Worm (Caenorhabditis elegans) whole organism, L3 larva: ENCODE measurements around the gene F44F4.3.

ENCODE experiments used
- R02D3.7 ChIP-seq: fragments of 150-350 bp; optimal IDR thresholded peaks from 2 replicates; lab custom pipeline; 2014; ENCODE audit warnings: missing biosample characterization, missing genetic modification characterization
- ZK546.5 ChIP-seq: sonication (generic microtip); optimal IDR thresholded peaks from 2 replicates; lab custom pipeline; 2017; ENCODE audit warnings: missing biosample characterization, missing genetic modification characterization
- aly-2 ChIP-seq: fragments of 150-350 bp; optimal IDR thresholded peaks from 2 replicates; lab custom pipeline; 2014; ENCODE audit warnings: missing biosample characterization, missing genetic modification characterization
- ama-1 ChIP-seq: fragments of 150-350 bp; optimal IDR thresholded peaks from 2 replicates; lab custom pipeline; 2018
- ceh-16 ChIP-seq: sonication (generic microtip); optimal IDR thresholded peaks from 2 replicates; lab custom pipeline; 2017; ENCODE audit warnings: missing biosample characterization, missing genetic modification characterization
- ceh-28 ChIP-seq: fragments of 150-350 bp; optimal IDR thresholded peaks from 2 replicates; lab custom pipeline; 2014; ENCODE audit warnings: missing biosample characterization, missing genetic modification reagents, missing genetic modification characterization
- ceh-82 ChIP-seq: fragments of 150-350 bp; optimal IDR thresholded peaks from 2 replicates; lab custom pipeline; 2014; ENCODE audit warnings: missing biosample characterization, missing genetic modification characterization
- ceh-9 ChIP-seq: sonication (generic microtip); optimal IDR thresholded peaks from 2 replicates; lab custom pipeline; 2018; ENCODE audit warnings: missing biosample characterization, missing genetic modification characterization
- daf-12 ChIP-seq: fragments of 150-350 bp; optimal IDR thresholded peaks from 2 replicates; lab custom pipeline; 2014; ENCODE audit warnings: missing biosample characterization, missing genetic modification reagents, missing genetic modification characterization
- egl-27 ChIP-seq: sonication (generic microtip); optimal IDR thresholded peaks from 4 replicates; lab custom pipeline; 2017; ENCODE audit warnings: missing biosample characterization, missing genetic modification reagents, missing genetic modification characterization
- egl-5 ChIP-seq: fragments of 150-350 bp; optimal IDR thresholded peaks from 2 replicates; lab custom pipeline; 2017; ENCODE audit warnings: missing biosample characterization, missing genetic modification reagents, missing genetic modification characterization, inconsistent platforms
- elt-1 ChIP-seq: fragments of 150-350 bp; optimal IDR thresholded peaks from 2 replicates; lab custom pipeline; 2014; ENCODE audit warnings: missing biosample characterization, missing genetic modification characterization
- elt-2 ChIP-seq: sonication (generic microtip); optimal IDR thresholded peaks from 2 replicates; lab custom pipeline; 2016; ENCODE audit warnings: missing genetic modification reagents, mild to moderate bottlenecking, missing genetic modification characterization, missing compliant biosample characterization
- elt-3 ChIP-seq, 3 experiments: fragments of 150-350 bp in 1 of 3; sonication (generic microtip) in 2 of 3; optimal IDR thresholded peaks; 2 replicates in 2 of 3; 4 replicates in 1 of 3; lab custom pipeline; 2014 to 2017; ENCODE audit warnings: missing biosample characterization in 3 of 3, missing genetic modification characterization in 3 of 3
- eor-1 ChIP-seq, 2 experiments: fragments of 150-350 bp; optimal IDR thresholded peaks; 2 replicates each; lab custom pipeline; 2014 to 2018; ENCODE audit warnings: missing biosample characterization in 2 of 2, missing genetic modification characterization in 2 of 2
- fkh-10 ChIP-seq: sonication (generic microtip); optimal IDR thresholded peaks from 2 replicates; lab custom pipeline; 2017; ENCODE audit warnings: missing biosample characterization, missing genetic modification reagents, missing genetic modification characterization
- fkh-2 ChIP-seq: fragments of 150-350 bp; optimal IDR thresholded peaks from 2 replicates; lab custom pipeline; 2014; ENCODE audit warnings: missing biosample characterization, missing genetic modification reagents, missing genetic modification characterization
- fos-1 ChIP-seq: fragments of 150-350 bp; optimal IDR thresholded peaks from 2 replicates; lab custom pipeline; 2014; ENCODE audit warnings: missing biosample characterization, missing genetic modification characterization
- hmg-11 ChIP-seq: sonication (generic microtip); optimal IDR thresholded peaks from 2 replicates; lab custom pipeline; 2016; ENCODE audit warnings: missing genetic modification characterization, missing compliant biosample characterization
- jun-1 ChIP-seq: fragments of 150-350 bp; optimal IDR thresholded peaks from 2 replicates; lab custom pipeline; 2014; ENCODE audit warnings: missing biosample characterization, missing genetic modification reagents, missing genetic modification characterization
- lin-15B ChIP-seq: fragments of 150-350 bp; optimal IDR thresholded peaks from 2 replicates; lab custom pipeline; 2014; ENCODE audit warnings: missing biosample characterization, missing genetic modification characterization
- lin-39 ChIP-seq: fragments of 150-350 bp; optimal IDR thresholded peaks from 2 replicates; lab custom pipeline; 2018; ENCODE audit warnings: missing biosample characterization, missing genetic modification reagents, missing genetic modification characterization
- lsy-12 ChIP-seq: sonication (generic microtip); optimal IDR thresholded peaks from 2 replicates; lab custom pipeline; 2016; ENCODE audit warnings: mild to moderate bottlenecking, missing genetic modification characterization, missing compliant biosample characterization
- mdl-1 ChIP-seq: fragments of 150-350 bp; optimal IDR thresholded peaks from 2 replicates; lab custom pipeline; 2014; ENCODE audit warnings: missing biosample characterization, missing genetic modification characterization
- mml-1 ChIP-seq: fragments of 150-350 bp; sonication (generic microtip); optimal IDR thresholded peaks from 3 replicates; lab custom pipeline; 2014; ENCODE audit warnings: missing biosample characterization, missing genetic modification characterization
- nfya-1 ChIP-seq: sonication (generic microtip); optimal IDR thresholded peaks from 2 replicates; lab custom pipeline; 2017; ENCODE audit warnings: missing genetic modification characterization, mild to moderate bottlenecking, missing compliant biosample characterization, antibody characterized with exemption, moderate library complexity; ENCODE audit not compliant: insufficient read depth
- nhr-11 ChIP-seq: fragments of 150-350 bp; optimal IDR thresholded peaks from 2 replicates; lab custom pipeline; 2014; ENCODE audit warnings: missing biosample characterization, missing genetic modification characterization
- nhr-12 ChIP-seq: fragments of 150-350 bp; optimal IDR thresholded peaks from 2 replicates; lab custom pipeline; 2014; ENCODE audit warnings: missing biosample characterization, missing genetic modification characterization
- nhr-23 ChIP-seq: fragments of 150-350 bp; optimal IDR thresholded peaks from 2 replicates; lab custom pipeline; 2014; ENCODE audit warnings: missing biosample characterization, missing genetic modification reagents, missing genetic modification characterization
- nhr-237 ChIP-seq: fragments of 150-350 bp; optimal IDR thresholded peaks from 2 replicates; lab custom pipeline; 2014; ENCODE audit warnings: missing biosample characterization, missing genetic modification characterization
- nhr-25 ChIP-seq: sonication (generic microtip); optimal IDR thresholded peaks from 2 replicates; lab custom pipeline; 2017; ENCODE audit warnings: missing biosample characterization, missing genetic modification characterization
- nhr-28 ChIP-seq: fragments of 150-350 bp; optimal IDR thresholded peaks from 2 replicates; lab custom pipeline; 2014; ENCODE audit warnings: missing biosample characterization, missing genetic modification characterization
- nhr-43 ChIP-seq: sonication (generic microtip); optimal IDR thresholded peaks from 2 replicates; lab custom pipeline; 2016; ENCODE audit warnings: mild to moderate bottlenecking, missing genetic modification characterization, missing compliant biosample characterization; ENCODE audit not compliant: poor library complexity, severe bottlenecking
- nhr-67 ChIP-seq: fragments of 150-350 bp; optimal IDR thresholded peaks from 2 replicates; lab custom pipeline; 2014; ENCODE audit warnings: missing biosample characterization, missing genetic modification characterization
- nhr-76 ChIP-seq: fragments of 150-350 bp; sonication (generic microtip); optimal IDR thresholded peaks from 5 replicates; lab custom pipeline; 2014; ENCODE audit warnings: missing biosample characterization, missing genetic modification characterization
- nhr-77 ChIP-seq: fragments of 150-350 bp; optimal IDR thresholded peaks from 2 replicates; lab custom pipeline; 2014; ENCODE audit warnings: missing biosample characterization, missing genetic modification characterization
- pha-4 ChIP-seq: fragments of 150-350 bp; optimal IDR thresholded peaks from 2 replicates; lab custom pipeline; 2014; ENCODE audit warnings: missing biosample characterization, missing genetic modification reagents, missing genetic modification characterization
- pqm-1 ChIP-seq: fragments of 150-350 bp; optimal IDR thresholded peaks from 2 replicates; lab custom pipeline; 2017; ENCODE audit warnings: missing biosample characterization, missing genetic modification characterization, inconsistent platforms
- sea-2 ChIP-seq: fragments of 150-350 bp; sonication (generic microtip); optimal IDR thresholded peaks from 4 replicates; lab custom pipeline; 2014; ENCODE audit warnings: missing biosample characterization, missing genetic modification reagents, missing genetic modification characterization
- skn-1 ChIP-seq: fragments of 150-350 bp; optimal IDR thresholded peaks from 2 replicates; lab custom pipeline; 2014; ENCODE audit warnings: missing biosample characterization, missing genetic modification characterization
- snpc-4 ChIP-seq: fragments of 150-350 bp; optimal IDR thresholded peaks from 2 replicates; lab custom pipeline; 2014; ENCODE audit warnings: missing biosample characterization, missing genetic modification characterization
- tbx-2 ChIP-seq: sonication (generic microtip); optimal IDR thresholded peaks from 2 replicates; lab custom pipeline; 2016; ENCODE audit warnings: mild to moderate bottlenecking, missing genetic modification characterization, missing compliant biosample characterization
- unc-39 ChIP-seq: sonication (generic microtip); optimal IDR thresholded peaks from 4 replicates; lab custom pipeline; 2017; ENCODE audit warnings: missing biosample characterization, missing genetic modification characterization
- unc-62 ChIP-seq: fragments of 150-350 bp; sonication (generic microtip); optimal IDR thresholded peaks from 4 replicates; lab custom pipeline; 2014; ENCODE audit warnings: missing biosample characterization, missing genetic modification reagents, missing genetic modification characterization
- zag-1 ChIP-seq: fragments of 150-350 bp; optimal IDR thresholded peaks from 2 replicates; lab custom pipeline; 2014; ENCODE audit warnings: missing biosample characterization, missing genetic modification characterization
- ztf-11 ChIP-seq: fragments of 150-350 bp; optimal IDR thresholded peaks from 2 replicates; lab custom pipeline; 2014; ENCODE audit warnings: missing biosample characterization, missing genetic modification characterization
- ztf-4 ChIP-seq: fragments of 150-350 bp; optimal IDR thresholded peaks from 2 replicates; lab custom pipeline; 2014; ENCODE audit warnings: missing biosample characterization, missing genetic modification characterization

F44F4.3 gene

ce11 chrII:10852880-10853279, 32.8 kb downstream of the F44F4.3 start:
- TF ChIP-seq nhr-67 (no peak), nhr-76 (tag; lab: Kevin White, UChicago) (no peak), jun-1 (no peak), sea-2 (GFP tag; lab: Kevin White, UChicago) (no peak), aly-2 (no peak), nhr-77 (tag; lab: Kevin White, UChicago) (no peak), ceh-28 (tag; lab: Kevin White, UChicago) (no peak), nfya-1 (tag; lab: Kevin White, UChicago) (no peak), mml-1 (tag; lab: Kevin White, UChicago) (no peak), ztf-11 (no peak), ZK546.5 (tag; lab: Kevin White, UChicago) (no peak), elt-1 (tag; lab: Kevin White, UChicago) (no peak), nhr-25 (tag; lab: Kevin White, UChicago) (no peak), snpc-4 (no peak), pha-4 (tag; lab: Kevin White, UChicago) (no peak), eor-1 (tag; optimal IDR thresholded peaks at IDR 0.05; lab: Kevin White, UChicago) (no peak), egl-5 (tag; lab: Kevin White, UChicago) (no peak), nhr-237 (no peak)

- TF ChIP-seq ama-1 (no peak), tbx-2 (tag; lab: Kevin White, UChicago) (peak; percentile 10), nhr-77 (tag; lab: Kevin White, UChicago) (no peak), unc-62 (peak; percentile 98), aly-2 (no peak), mml-1 (tag; lab: Kevin White, UChicago) (no peak), lin-15B (tag; lab: Kevin White, UChicago) (peak; percentile 24), nhr-237 (no peak), unc-39 (tag; lab: Kevin White, UChicago) (no peak), jun-1 (peak; percentile 67), nhr-23 (tag; lab: Kevin White, UChicago) (peak; percentile 70), fkh-2 (tag; lab: Kevin White, UChicago) (no peak), nhr-76 (tag; lab: Kevin White, UChicago) (no peak), hmg-11 (peak; percentile 64), fos-1 (tag; lab: Kevin White, UChicago) (no peak), elt-3 (tag; optimal IDR thresholded peaks at IDR 0.05; lab: Kevin White, UChicago) (no peak), elt-2 (peak; percentile 83), ztf-4 (tag; lab: Kevin White, UChicago) (peak; percentile 24), daf-12 (tag; lab: Kevin White, UChicago) (no peak), nfya-1 (tag; lab: Kevin White, UChicago) (peak; percentile 80), ceh-28 (tag; lab: Kevin White, UChicago) (peak; percentile 62), egl-5 (tag; lab: Kevin White, UChicago) (peak; percentile 77), nhr-12 (tag; lab: Kevin White, UChicago) (no peak), sea-2 (GFP tag; lab: Kevin White, UChicago) (no peak), egl-27 (tag; lab: Kevin White, UChicago) (peak; percentile 53), eor-1 (tag; optimal IDR thresholded peaks at IDR 0.05; lab: Kevin White, UChicago) (no peak), lsy-12 (tag; lab: Kevin White, UChicago) (peak; percentile 19), nhr-67 (no peak), elt-1 (tag; lab: Kevin White, UChicago) (peak; percentile 43), pha-4 (tag; lab: Kevin White, UChicago) (peak; percentile 86), mdl-1 (peak; percentile 42), pqm-1 (tag; lab: Kevin White, UChicago) (peak; percentile 60), nhr-11 (tag; lab: Kevin White, UChicago) (no peak), nhr-25 (tag; lab: Kevin White, UChicago) (peak; percentile 92), skn-1 (tag; lab: Kevin White, UChicago) (peak; percentile 51), fkh-10 (GFP tag; lab: Kevin White, UChicago) (no peak), nhr-43 (tag; lab: Kevin White, UChicago) (peak; percentile 74), ceh-9 (tag; lab: Kevin White, UChicago) (no peak), snpc-4 (peak; percentile 34), ztf-11 (no peak), lin-39 (tag; lab: Kevin White, UChicago) (peak; percentile 76), ZK546.5 (tag; lab: Kevin White, UChicago) (no peak), R02D3.7 (tag; lab: Kevin White, UChicago) (peak; percentile 20), ceh-16 (tag; lab: Kevin White, UChicago) (no peak), zag-1 (tag; lab: Kevin White, UChicago) (no peak), nhr-28 (no peak), ceh-82 (no peak)
Measured at ce11 chrII:10851110-10851509, 34.6 kb downstream of the F44F4.3 start.
